Worm (Caenorhabditis elegans) whole organism, L4 larva: ENCODE measurements around the gene str-200.

Experiments
- ctbp-1 ChIP-seq: fragments of 200-800 bp; sonication (Bioruptor generic); IDR thresholded peaks from 2 replicates; pipeline ENCODE4 v1.3.6; 2022; ENCODE audit warnings: missing genetic modification reagents, missing genetic modification characterization, missing compliant biosample characterization
- dpl-1 ChIP-seq: fragments of 150-350 bp; optimal IDR thresholded peaks from 2 replicates; lab custom pipeline; 2014; ENCODE audit warnings: missing biosample characterization, missing genetic modification reagents, missing genetic modification characterization
- nhr-11 ChIP-seq: fragments of 150-350 bp; optimal IDR thresholded peaks from 2 replicates; lab custom pipeline; 2014; ENCODE audit warnings: missing biosample characterization, missing genetic modification characterization
- nhr-28 ChIP-seq: fragments of 150-350 bp; optimal IDR thresholded peaks from 2 replicates; lab custom pipeline; 2014; ENCODE audit warnings: missing biosample characterization, missing genetic modification characterization
- nhr-48 ChIP-seq: sonication (generic microtip); optimal IDR thresholded peaks from 2 replicates; lab custom pipeline; 2016; ENCODE audit warnings: mild to moderate bottlenecking, missing genetic modification characterization, missing compliant biosample characterization
- php-3 ChIP-seq: fragments of 200-800 bp; sonication (Bioruptor generic); IDR thresholded peaks from 2 replicates; pipeline ENCODE4 v1.3.6; 2022; ENCODE audit warnings: missing genetic modification reagents, missing genetic modification characterization, missing compliant biosample characterization
- unc-62 ChIP-seq, 3 experiments: fragments of 150-350 bp in 1 of 3; sonication (generic microtip); optimal IDR thresholded peaks in 2 of 3; peaks in 1 of 3; 1 replicate in 1 of 3; 2 replicates in 2 of 3; lab custom pipeline; 2014 to 2017; ENCODE audit warnings: missing biosample characterization in 3 of 3, missing genetic modification characterization in 3 of 3, missing genetic modification reagents in 3 of 3, missing genotype in 1 of 3

DNA sequence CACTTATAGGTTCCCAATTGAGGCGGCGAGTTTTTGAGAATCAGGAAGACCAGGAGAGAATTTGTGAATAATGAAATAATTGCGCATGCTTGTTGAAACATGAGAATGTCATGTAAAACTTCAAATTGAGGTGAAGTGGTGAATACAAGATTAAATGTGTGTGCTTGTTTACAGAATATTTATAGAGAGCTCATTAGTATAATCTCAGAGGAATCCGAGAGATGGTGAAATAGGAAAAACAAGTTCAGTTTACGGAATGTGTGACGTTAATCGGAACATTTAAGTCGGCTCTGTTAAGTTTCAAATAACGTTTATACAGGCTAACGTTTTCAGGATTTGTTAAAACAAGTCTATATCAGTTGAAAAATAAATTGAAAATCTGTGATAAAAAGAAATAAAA lies at the start of gene str-200:
- TF ChIP-seq ctbp-1 (GFP tag; lab: Robert Waterston, UW): no peak
- no peak for TF ChIP-seq unc-62 (GFP tag; optimal IDR thresholded peaks at IDR 0.05 in 1 of 2; lab: Kevin White, UChicago)
- no peak for TF ChIP-seq unc-62 (tag; optimal IDR thresholded peaks at IDR 0.05; lab: Kevin White, UChicago)
- no peak for TF ChIP-seq php-3 (GFP tag; lab: Robert Waterston, UW)
- TF ChIP-seq nhr-28: no peak
- TF ChIP-seq nhr-48: no peak
- TF ChIP-seq nhr-11 (tag; lab: Kevin White, UChicago): no peak
- no peak for TF ChIP-seq dpl-1
